Worm (Caenorhabditis elegans) whole organism, late embryonic: Measurements from ENCODE around the gene F35E8.6.
"Not testable (repeated sequence)": the region's sequence is repeated elsewhere in the genome, so short reads cannot be mapped to it uniquely, and the experiment has no call there.

Experiments used
- C08G9.2 ChIP-seq: sonication (generic microtip); optimal IDR thresholded peaks from 2 replicates; lab custom pipeline; 2016; ENCODE audit warnings: mild to moderate bottlenecking, missing genetic modification characterization, moderate library complexity, missing compliant biosample characterization
- F13H6.1 ChIP-seq: sonication (generic microtip); optimal IDR thresholded peaks from 2 replicates; lab custom pipeline; 2016; ENCODE audit warnings: missing genetic modification characterization, missing compliant biosample characterization
- K02D7.2 ChIP-seq: sonication (generic microtip); optimal IDR thresholded peaks from 2 replicates; lab custom pipeline; 2017; ENCODE audit warnings: mild to moderate bottlenecking, missing genetic modification characterization, missing compliant biosample characterization
- K09A11.1 ChIP-seq: sonication (generic microtip); optimal IDR thresholded peaks from 2 replicates; lab custom pipeline; 2017; ENCODE audit warnings: antibody characterized with exemption, mild to moderate bottlenecking, missing genetic modification characterization, missing compliant biosample characterization; ENCODE audit not compliant: insufficient read depth
- T23F11.4 ChIP-seq: fragments of 200-800 bp; sonication (Bioruptor generic); optimal IDR thresholded peaks from 2 replicates; lab custom pipeline; 2018; ENCODE audit warnings: mild to moderate bottlenecking, missing genetic modification characterization, missing compliant biosample characterization
- Y22D7AL.16 ChIP-seq: sonication (generic microtip); optimal IDR thresholded peaks from 2 replicates; lab custom pipeline; 2016; ENCODE audit warnings: missing genetic modification characterization, missing compliant biosample characterization
- ahr-1 ChIP-seq: sonication (generic microtip); optimal IDR thresholded peaks from 2 replicates; lab custom pipeline; 2016; ENCODE audit warnings: missing genetic modification characterization, missing compliant biosample characterization
- ama-1 ChIP-seq: fragments of 150-350 bp; optimal IDR thresholded peaks from 2 replicates; lab custom pipeline; 2014
- ceh-22 ChIP-seq: sonication (generic microtip); optimal IDR thresholded peaks from 2 replicates; lab custom pipeline; 2017; ENCODE audit warnings: missing biosample characterization, missing genetic modification characterization
- ceh-24 ChIP-seq: sonication (generic microtip); optimal IDR thresholded peaks from 2 replicates; lab custom pipeline; 2016; ENCODE audit warnings: mild to moderate bottlenecking, missing genetic modification characterization, missing compliant biosample characterization
- ceh-45 ChIP-seq: fragments of 200-800 bp; sonication (Bioruptor generic); IDR thresholded peaks from 2 replicates; pipeline ENCODE4 v1.3.6; 2022; ENCODE audit warnings: missing genetic modification reagents, missing genetic modification characterization, missing compliant biosample characterization
- ceh-6 ChIP-seq: fragments of 200-800 bp; sonication (Bioruptor generic); optimal IDR thresholded peaks from 2 replicates; lab custom pipeline; 2018; ENCODE audit warnings: mild to moderate bottlenecking, missing genetic modification characterization, missing compliant biosample characterization
- ceh-9 ChIP-seq: sonication (generic microtip); optimal IDR thresholded peaks from 2 replicates; lab custom pipeline; 2016; ENCODE audit warnings: mild to moderate bottlenecking, missing genetic modification characterization, inconsistent platforms, missing compliant biosample characterization
- elt-2 ChIP-seq: sonication (generic microtip); optimal IDR thresholded peaks from 2 replicates; lab custom pipeline; 2016; ENCODE audit warnings: missing genetic modification reagents, missing genetic modification characterization, missing compliant biosample characterization
- elt-4 ChIP-seq: sonication (generic microtip); optimal IDR thresholded peaks from 2 replicates; lab custom pipeline; 2016; ENCODE audit warnings: missing genetic modification characterization, missing compliant biosample characterization
- ets-4 ChIP-seq: sonication (generic microtip); optimal IDR thresholded peaks from 2 replicates; lab custom pipeline; 2016; ENCODE audit warnings: missing genetic modification characterization, missing compliant biosample characterization
- fkh-10 ChIP-seq: fragments of 150-350 bp; optimal IDR thresholded peaks from 2 replicates; lab custom pipeline; 2014; ENCODE audit warnings: missing biosample characterization, missing genetic modification reagents, missing genetic modification characterization
- fkh-6 ChIP-seq: sonication (generic microtip); optimal IDR thresholded peaks from 2 replicates; lab custom pipeline; 2016; ENCODE audit warnings: missing genetic modification characterization, missing compliant biosample characterization
- hlh-15 ChIP-seq: sonication (generic microtip); optimal IDR thresholded peaks from 2 replicates; lab custom pipeline; 2016; ENCODE audit warnings: missing genetic modification characterization, missing compliant biosample characterization
- hlh-6 ChIP-seq: sonication (generic microtip); optimal IDR thresholded peaks from 2 replicates; lab custom pipeline; 2016; ENCODE audit warnings: missing genotype, missing genetic modification characterization, missing compliant biosample characterization
- hlh-8 ChIP-seq: sonication (generic microtip); optimal IDR thresholded peaks from 2 replicates; lab custom pipeline; 2016; ENCODE audit warnings: missing genotype, missing genetic modification characterization, missing compliant biosample characterization
- lim-6 ChIP-seq: sonication (generic microtip); optimal IDR thresholded peaks from 2 replicates; lab custom pipeline; 2016; ENCODE audit warnings: missing genetic modification characterization, missing compliant biosample characterization
- lin-11 ChIP-seq: fragments of 200-800 bp; sonication (Bioruptor generic); optimal IDR thresholded peaks from 2 replicates; lab custom pipeline; 2018; ENCODE audit warnings: mild to moderate bottlenecking, missing genetic modification characterization, missing compliant biosample characterization
- madf-2 ChIP-seq: sonication (generic microtip); optimal IDR thresholded peaks from 2 replicates; lab custom pipeline; 2017; ENCODE audit warnings: missing genetic modification characterization, missing compliant biosample characterization
- mec-3 ChIP-seq: sonication (generic microtip); optimal IDR thresholded peaks from 2 replicates; lab custom pipeline; 2016; ENCODE audit warnings: borderline replicate concordance, missing genetic modification characterization, missing compliant biosample characterization
- nfya-1 ChIP-seq: sonication (generic microtip); optimal IDR thresholded peaks from 2 replicates; lab custom pipeline; 2017; ENCODE audit warnings: missing genetic modification characterization, mild to moderate bottlenecking, missing compliant biosample characterization, antibody characterized with exemption, moderate library complexity
- npax-4 ChIP-seq: sonication (generic microtip); optimal IDR thresholded peaks from 2 replicates; lab custom pipeline; 2016; ENCODE audit warnings: missing genetic modification characterization, missing compliant biosample characterization
- pat-9 ChIP-seq: fragments of 200-800 bp; sonication (Bioruptor generic); optimal IDR thresholded peaks from 2 replicates; lab custom pipeline; 2018; ENCODE audit warnings: mild to moderate bottlenecking, missing genetic modification characterization, moderate library complexity, missing compliant biosample characterization
- pros-1 ChIP-seq: fragments of 150-350 bp; optimal IDR thresholded peaks from 2 replicates; lab custom pipeline; 2014; ENCODE audit warnings: missing biosample characterization, missing genetic modification reagents, missing genetic modification characterization
- tbx-7 ChIP-seq: sonication (generic microtip); optimal IDR thresholded peaks from 2 replicates; lab custom pipeline; 2016; ENCODE audit warnings: missing genotype, missing genetic modification characterization, missing compliant biosample characterization
- ttx-3 ChIP-seq: sonication (generic microtip); optimal IDR thresholded peaks from 2 replicates; lab custom pipeline; 2016; ENCODE audit warnings: missing genetic modification reagents, missing genetic modification characterization, missing compliant biosample characterization
- unc-42 ChIP-seq: sonication (generic microtip); optimal IDR thresholded peaks from 2 replicates; lab custom pipeline; 2016; ENCODE audit warnings: missing genotype, missing genetic modification characterization, missing compliant biosample characterization
- unc-55 ChIP-seq: sonication (generic microtip); optimal IDR thresholded peaks from 2 replicates; lab custom pipeline; 2017; ENCODE audit warnings: missing biosample characterization, missing genetic modification reagents, missing genetic modification characterization
- zip-5 ChIP-seq: sonication (generic microtip); optimal IDR thresholded peaks from 2 replicates; lab custom pipeline; 2016; ENCODE audit warnings: missing genetic modification characterization, missing compliant biosample characterization

Gene F35E8.6

ce11 chrV:15899696-15900095, 12.3 kb upstream of the F35E8.6 start, which contains the start of gene T06C12.14:
Gene T06C12.14, plus strand, starts transcription at chrV:15899996.
- TF ChIP-seq Y22D7AL.16, result no peak
- TF ChIP-seq tbx-7 (tag; lab: Kevin White, UChicago), result no peak
- no peak for TF ChIP-seq ceh-6
- TF ChIP-seq elt-4 (tag; lab: Kevin White, UChicago), result no peak
- TF ChIP-seq ets-4 (tag; lab: Kevin White, UChicago), result no peak
- no peak for TF ChIP-seq ttx-3 (tag; lab: Kevin White, UChicago)

DNA sequence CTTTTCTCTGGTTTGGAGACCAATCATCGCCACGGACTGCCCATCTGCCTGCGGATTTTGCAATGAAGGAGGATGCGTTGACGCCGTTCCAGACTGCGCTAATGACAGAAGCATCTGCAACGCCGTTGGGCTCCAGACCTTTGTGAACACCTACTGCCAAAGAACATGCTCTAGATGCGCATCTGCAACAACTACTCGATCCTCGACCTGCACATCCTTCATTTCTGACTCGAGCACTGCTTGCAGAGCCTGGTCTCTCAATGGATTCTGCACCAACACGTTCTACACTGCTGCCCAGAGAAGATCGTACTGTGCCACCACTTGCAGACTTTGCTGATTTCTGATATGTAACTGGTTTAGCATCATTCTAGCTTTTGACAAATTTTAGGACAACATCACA, 11.4 kb upstream of the F35E8.6 start:
- TF ChIP-seq K09A11.1 (tag; lab: Kevin White, UChicago) (no peak), pros-1 (no peak), mec-3 (tag; lab: Kevin White, UChicago) (no peak), ama-1 (lab: Kevin White, UChicago) (no peak), hlh-6 (tag; lab: Kevin White, UChicago) (no peak), unc-55 (GFP tag; lab: Kevin White, UChicago) (no peak), pat-9 (tag; lab: Kevin White, UChicago) (no peak), lin-11 (tag; lab: Kevin White, UChicago) (no peak), npax-4 (no peak), ceh-6 (no peak), ceh-24 (tag; lab: Kevin White, UChicago) (no peak), C08G9.2 (no peak), zip-5 (no peak), ets-4 (tag; lab: Kevin White, UChicago) (no peak), elt-4 (tag; lab: Kevin White, UChicago) (no peak), T23F11.4 (no peak), ahr-1 (tag; lab: Kevin White, UChicago) (no peak)

DNA sequence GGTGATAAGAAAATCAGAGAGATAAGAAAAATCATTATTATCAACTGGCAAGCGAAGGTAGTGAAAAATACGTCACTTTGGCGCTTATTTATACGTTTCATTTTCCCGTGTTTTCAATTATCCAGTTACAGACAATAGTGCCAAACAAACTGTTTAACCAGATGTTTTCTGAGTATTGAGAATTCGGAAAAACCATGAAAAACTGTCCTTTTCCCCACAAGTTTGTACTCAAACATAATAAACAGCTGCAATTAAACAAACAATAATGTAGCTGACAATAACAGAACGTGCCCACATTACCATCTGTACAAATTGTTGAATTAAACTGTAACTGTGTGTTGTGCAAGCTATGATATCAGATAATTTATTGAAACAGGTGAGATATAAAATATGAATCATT, 6.4 kb upstream of the F35E8.6 start, which contains the start of the genes F35E8.1 and F35E8.2:
Gene F35E8.1 (minus strand): TSS at position 101 of the 400 bp plus-strand sequence.
Gene F35E8.2 (plus strand): TSS at position 132 of the 400 bp plus-strand sequence.
- TF ChIP-seq hlh-8 (tag; lab: Kevin White, UChicago); ceh-22; nfya-1 (tag; lab: Kevin White, UChicago): not testable (repeated sequence)

DNA sequence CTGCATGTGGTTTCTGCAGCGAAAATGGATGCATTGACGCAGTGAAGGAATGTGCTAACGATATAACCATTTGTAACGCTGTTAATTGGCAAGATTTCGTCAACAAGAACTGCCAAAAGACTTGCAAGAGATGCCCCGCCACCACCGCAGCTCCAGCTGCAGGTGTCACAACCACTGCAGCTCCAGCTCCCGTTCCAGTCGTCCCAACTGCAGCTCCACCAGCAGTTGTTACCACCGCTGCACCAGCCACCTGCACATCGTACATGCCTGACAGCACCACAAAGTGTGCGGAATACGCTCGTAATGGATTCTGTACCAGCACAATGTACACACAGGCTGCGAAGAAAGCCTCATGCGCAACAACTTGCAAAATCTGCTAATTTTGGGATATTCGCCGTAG, 729 bp downstream of the F35E8.6 start:
- TF ChIP-seq ceh-22, result no peak
- TF ChIP-seq unc-55 (GFP tag; lab: Kevin White, UChicago), result no peak
- TF ChIP-seq nfya-1 (tag; lab: Kevin White, UChicago), result no peak
- no peak for TF ChIP-seq unc-42 (tag; lab: Kevin White, UChicago)
- TF ChIP-seq elt-2 (tag; lab: Kevin White, UChicago), result no peak
- TF ChIP-seq npax-4, result no peak
- TF ChIP-seq F13H6.1 (tag; lab: Kevin White, UChicago), result no peak
- TF ChIP-seq madf-2 (tag; lab: Kevin White, UChicago), result no peak
- no peak for TF ChIP-seq T23F11.4
- no peak for TF ChIP-seq ceh-9 (tag; lab: Kevin White, UChicago)
- no peak for TF ChIP-seq ahr-1 (tag; lab: Kevin White, UChicago)
- no peak for TF ChIP-seq lim-6 (tag; lab: Kevin White, UChicago)
- TF ChIP-seq K02D7.2 (tag; lab: Kevin White, UChicago), result no peak
- no peak for TF ChIP-seq fkh-10 (GFP tag; lab: Kevin White, UChicago)

DNA sequence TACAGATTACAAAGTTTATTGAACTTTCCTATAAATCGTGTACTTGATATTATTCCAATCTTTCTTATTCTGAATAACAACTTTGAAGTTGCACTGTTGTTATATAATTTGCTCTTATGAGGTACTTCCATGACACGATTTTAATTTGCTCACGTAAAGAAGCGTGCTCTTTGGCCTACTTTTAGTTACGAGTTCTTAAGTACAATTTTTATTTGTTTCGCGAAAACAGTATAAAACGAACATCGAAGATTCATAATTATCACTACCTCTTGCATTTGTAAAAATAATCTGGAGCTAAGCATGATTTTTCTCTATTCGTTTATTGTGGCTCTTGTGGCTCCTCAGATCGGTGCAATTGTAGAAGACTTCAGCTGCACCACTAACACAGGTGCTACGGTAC, 1.8 kb downstream of the F35E8.6 start, which contains the start of gene F35E8.7:
Gene F35E8.7 (plus strand): TSS at position 301 of the 400 bp plus-strand sequence.
- TF ChIP-seq F13H6.1 (tag; lab: Kevin White, UChicago), result no peak
- no peak for TF ChIP-seq fkh-6 (tag; lab: Kevin White, UChicago)
- TF ChIP-seq ahr-1 (tag; lab: Kevin White, UChicago), result no peak

ce11 chrV:15914774-15915173, 2.8 kb downstream of the F35E8.6 start:
- TF ChIP-seq ceh-45 (GFP tag; lab: Robert Waterston, UW) (no peak), hlh-15 (tag; lab: Kevin White, UChicago) (no peak)
- TF ChIP-seq, all 69 proteins: peak for 0
